Worm (Caenorhabditis elegans) whole organism, young adult: Measurements from ENCODE around the gene madd-2.

Source experiments
- B0035.1 ChIP-seq: sonication (generic microtip); optimal IDR thresholded peaks from 2 replicates; lab custom pipeline; 2016; ENCODE audit warnings: missing genetic modification characterization, mild to moderate bottlenecking, missing compliant biosample characterization, missing genotype, missing genetic modification reagents
- B0261.1 ChIP-seq: sonication (generic microtip); optimal IDR thresholded peaks from 2 replicates; lab custom pipeline; 2016; ENCODE audit warnings: mild to moderate bottlenecking, missing genetic modification characterization, moderate library complexity, missing compliant biosample characterization
- B0336.3 ChIP-seq: fragments of 200-800 bp; sonication (Bioruptor generic); IDR thresholded peaks from 2 replicates; pipeline ENCODE4 v1.3.6; 2022; ENCODE audit warnings: missing genetic modification characterization, missing compliant biosample characterization
- C06A6.2 ChIP-seq: fragments of 200-800 bp; sonication (Bioruptor generic); conservative IDR thresholded peaks from 2 replicates; pipeline ENCODE4 v1.3.6; 2022; ENCODE audit warnings: missing genetic modification characterization, missing compliant biosample characterization
- D2030.7 ChIP-seq: fragments of 200-800 bp; sonication (Bioruptor generic); IDR thresholded peaks from 2 replicates; pipeline ENCODE4 v1.3.6; 2022; ENCODE audit warnings: missing genetic modification reagents, missing genetic modification characterization, missing compliant biosample characterization
- F23B12.7 ChIP-seq: sonication (generic microtip); optimal IDR thresholded peaks from 2 replicates; lab custom pipeline; 2017; ENCODE audit warnings: missing genetic modification characterization, mild to moderate bottlenecking, missing compliant biosample characterization, antibody characterized with exemption, moderate library complexity; ENCODE audit not compliant: insufficient read depth
- F39B2.1 ChIP-seq: fragments of 200-800 bp; sonication (Bioruptor generic); IDR thresholded peaks from 2 replicates; pipeline ENCODE4 v1.3.6; 2022; ENCODE audit warnings: missing genetic modification reagents, missing genetic modification characterization, missing compliant biosample characterization
- F49E8.2 ChIP-seq: sonication (generic microtip); optimal IDR thresholded peaks from 3 replicates; lab custom pipeline; 2017; ENCODE audit warnings: missing genetic modification characterization, mild to moderate bottlenecking, missing compliant biosample characterization, antibody characterized with exemption, moderate library complexity; ENCODE audit not compliant: insufficient read depth
- F52B5.7 ChIP-seq: sonication (generic microtip); optimal IDR thresholded peaks from 2 replicates; lab custom pipeline; 2016; ENCODE audit warnings: mild to moderate bottlenecking, missing genetic modification characterization, missing compliant biosample characterization
- Y53G8AR.9 ChIP-seq: fragments of 200-800 bp; sonication (Bioruptor generic); conservative IDR thresholded peaks from 2 replicates; pipeline ENCODE4 v1.3.6; 2022; ENCODE audit warnings: missing genetic modification reagents, missing genetic modification characterization, missing compliant biosample characterization
- Y79H2A.3 ChIP-seq: fragments of 200-800 bp; sonication (Bioruptor generic); conservative IDR thresholded peaks from 2 replicates; pipeline ENCODE4 v1.3.6; 2022; ENCODE audit warnings: missing genetic modification reagents, missing genetic modification characterization, missing compliant biosample characterization
- akir-1 ChIP-seq: fragments of 200-800 bp; sonication (Bioruptor generic); optimal IDR thresholded peaks from 2 replicates; lab custom pipeline; 2018; ENCODE audit warnings: mild to moderate bottlenecking, missing genetic modification characterization, moderate library complexity, missing compliant biosample characterization
- ama-1 ChIP-seq, 3 experiments: fragments of 150-350 bp in 1 of 3; sonication (generic microtip) in 2 of 3; optimal IDR thresholded peaks; 2 replicates each; lab custom pipeline; 2014 to 2018; ENCODE audit warnings: missing biosample characterization in 2 of 3, missing genetic modification characterization in 2 of 3, missing genetic modification reagents in 2 of 3
- aptf-3 ChIP-seq: fragments of 200-800 bp; sonication (Bioruptor generic); IDR thresholded peaks from 2 replicates; pipeline ENCODE4 v1.3.6; 2022; ENCODE audit warnings: missing genetic modification characterization, missing compliant biosample characterization
- attf-5 ChIP-seq: fragments of 200-800 bp; sonication (Bioruptor generic); optimal IDR thresholded peaks from 2 replicates; lab custom pipeline; 2018; ENCODE audit warnings: mild to moderate bottlenecking, missing genetic modification characterization, missing compliant biosample characterization
- cebp-2 ChIP-seq: fragments of 200-800 bp; sonication (Bioruptor generic); IDR thresholded peaks from 2 replicates; pipeline ENCODE4 v1.3.6; 2022; ENCODE audit warnings: missing genetic modification characterization, missing compliant biosample characterization
- ceh-91 ChIP-seq: fragments of 200-800 bp; sonication (Bioruptor generic); IDR thresholded peaks from 2 replicates; pipeline ENCODE4 v1.3.6; 2022; ENCODE audit warnings: missing genetic modification reagents, missing genetic modification characterization, missing compliant biosample characterization
- dox-1 ChIP-seq: fragments of 200-800 bp; sonication (Bioruptor generic); IDR thresholded peaks from 2 replicates; pipeline ENCODE4 v1.3.6; 2022; ENCODE audit warnings: missing genetic modification reagents, missing genetic modification characterization, missing compliant biosample characterization
- dpff-1 ChIP-seq: sonication (generic microtip); optimal IDR thresholded peaks from 2 replicates; lab custom pipeline; 2017; ENCODE audit warnings: mild to moderate bottlenecking, missing genetic modification characterization, missing compliant biosample characterization
- fkh-3 ChIP-seq: sonication (generic microtip); optimal IDR thresholded peaks from 2 replicates; lab custom pipeline; 2016; ENCODE audit warnings: mild to moderate bottlenecking, missing genetic modification characterization, missing compliant biosample characterization
- gei-17 ChIP-seq: fragments of 200-800 bp; sonication (Bioruptor generic); optimal IDR thresholded peaks from 2 replicates; lab custom pipeline; 2018; ENCODE audit warnings: mild to moderate bottlenecking, missing genetic modification characterization, missing compliant biosample characterization
- hmg-1.2 ChIP-seq: fragments of 200-800 bp; sonication (Bioruptor generic); IDR thresholded peaks from 2 replicates; pipeline ENCODE4 v1.3.6; 2022; ENCODE audit warnings: missing genetic modification reagents, missing genetic modification characterization, missing compliant biosample characterization
- hrde-1 ChIP-seq: sonication (generic microtip); optimal IDR thresholded peaks from 2 replicates; lab custom pipeline; 2016; ENCODE audit warnings: missing genetic modification characterization, mild to moderate bottlenecking, missing compliant biosample characterization, moderate library complexity, missing genotype, missing genetic modification reagents, borderline replicate concordance
- hsf-1 ChIP-seq: fragments of 200-800 bp; sonication (Bioruptor generic); IDR thresholded peaks from 2 replicates; pipeline ENCODE4 v1.3.6; 2022; ENCODE audit warnings: missing genetic modification reagents, missing genetic modification characterization, missing compliant biosample characterization
- lag-1 ChIP-seq: fragments of 200-800 bp; sonication (Bioruptor generic); IDR thresholded peaks from 2 replicates; pipeline ENCODE4 v1.3.6; 2022; ENCODE audit warnings: missing genetic modification reagents, missing genetic modification characterization, missing compliant biosample characterization
- lin-54 ChIP-seq: fragments of 200-800 bp; sonication (Bioruptor generic); optimal IDR thresholded peaks from 2 replicates; lab custom pipeline; 2018; ENCODE audit warnings: mild to moderate bottlenecking, missing genetic modification characterization, missing compliant biosample characterization
- lir-1 ChIP-seq: fragments of 200-800 bp; sonication (Bioruptor generic); conservative IDR thresholded peaks from 2 replicates; pipeline ENCODE4 v1.3.6; 2022; ENCODE audit warnings: missing genetic modification reagents, missing genetic modification characterization, missing compliant biosample characterization
- madf-3 ChIP-seq: fragments of 200-800 bp; sonication (Bioruptor generic); IDR thresholded peaks from 2 replicates; pipeline ENCODE4 v1.3.6; 2022; ENCODE audit warnings: missing genetic modification reagents, missing genetic modification characterization, missing compliant biosample characterization
- mcd-1 ChIP-seq: fragments of 200-800 bp; sonication (Bioruptor generic); IDR thresholded peaks from 2 replicates; pipeline ENCODE4 v1.3.6; 2022; ENCODE audit warnings: missing genetic modification reagents, missing genetic modification characterization, missing compliant biosample characterization
- mes-4 ChIP-seq: sonication (generic microtip); optimal IDR thresholded peaks from 2 replicates; lab custom pipeline; 2016; ENCODE audit warnings: missing genotype, missing genetic modification characterization, missing compliant biosample characterization
- nfya-2 ChIP-seq: fragments of 200-800 bp; sonication (Bioruptor generic); IDR thresholded peaks from 2 replicates; pipeline ENCODE4 v1.3.6; 2022; ENCODE audit warnings: missing genetic modification reagents, missing genetic modification characterization, missing compliant biosample characterization
- nfyb-1 ChIP-seq: fragments of 200-800 bp; sonication (Bioruptor generic); IDR thresholded peaks from 2 replicates; pipeline ENCODE4 v1.3.6; 2022; ENCODE audit warnings: missing genetic modification reagents, missing genetic modification characterization, missing compliant biosample characterization
- nhr-90 ChIP-seq: sonication (generic microtip); optimal IDR thresholded peaks from 2 replicates; lab custom pipeline; 2016; ENCODE audit warnings: missing genotype, mild to moderate bottlenecking, missing genetic modification characterization, missing compliant biosample characterization
- pbrm-1 ChIP-seq: fragments of 200-800 bp; sonication (Bioruptor generic); IDR thresholded peaks from 2 replicates; pipeline ENCODE4 v1.3.6; 2022; ENCODE audit warnings: missing genetic modification reagents, missing genetic modification characterization, missing compliant biosample characterization
- repo-1 ChIP-seq: sonication (generic microtip); optimal IDR thresholded peaks from 2 replicates; lab custom pipeline; 2017; ENCODE audit warnings: mild to moderate bottlenecking, missing genetic modification characterization, missing compliant biosample characterization
- snpc-4 ChIP-seq, 5 experiments: fragments of 150-350 bp in 1 of 5; sonication (generic microtip) in 4 of 5; optimal IDR thresholded peaks; 2 replicates each; lab custom pipeline; 2014 to 2018; ENCODE audit warnings: missing genetic modification characterization in 5 of 5, missing biosample characterization in 3 of 5, antibody characterized with exemption in 2 of 5, mild to moderate bottlenecking in 2 of 5, missing compliant biosample characterization in 2 of 5, missing genotype in 2 of 5, moderate library complexity in 2 of 5, missing genetic modification reagents in 1 of 5
- zfh-2 ChIP-seq: fragments of 200-800 bp; sonication (Bioruptor generic); conservative IDR thresholded peaks from 2 replicates; pipeline ENCODE4 v1.3.6; 2022; ENCODE audit warnings: missing genetic modification reagents, missing genetic modification characterization, missing compliant biosample characterization
- ztf-22 ChIP-seq: fragments of 200-800 bp; sonication (Bioruptor generic); optimal IDR thresholded peaks from 2 replicates; lab custom pipeline; 2018; ENCODE audit warnings: mild to moderate bottlenecking, missing genetic modification characterization, moderate library complexity, missing compliant biosample characterization
- ztf-26 ChIP-seq: sonication (generic microtip); optimal IDR thresholded peaks from 2 replicates; lab custom pipeline; 2017; ENCODE audit warnings: missing genetic modification characterization, missing compliant biosample characterization
- ztf-28 ChIP-seq: fragments of 200-800 bp; sonication (Bioruptor generic); IDR thresholded peaks from 2 replicates; pipeline ENCODE4 v1.3.6; 2022; ENCODE audit warnings: missing genetic modification reagents, missing genetic modification characterization, missing compliant biosample characterization
- ztf-3 ChIP-seq: fragments of 200-800 bp; sonication (Bioruptor generic); optimal IDR thresholded peaks from 2 replicates; lab custom pipeline; 2018; ENCODE audit warnings: mild to moderate bottlenecking, missing genetic modification characterization, missing compliant biosample characterization

madd-2 gene

ce11 chrV:1263939-1264823, 28.9 kb upstream of the madd-2 start, which contains the start of the genes rab-1 and C39F7.5 (continued):
- peak; percentile 15 for TF ChIP-seq snpc-4 (GFP tag; optimal IDR thresholded peaks at IDR 0.05; lab: Kevin White, UChicago)
- peak in 3 of 4 experiments; percentile 11 to 66 (median 13) for TF ChIP-seq snpc-4 (tag; optimal IDR thresholded peaks at IDR 0.05; lab: Kevin White, UChicago)
- TF ChIP-seq D2030.7: peak; percentile 40; the same call in 1 of the 2 replicates
- TF ChIP-seq B0261.1 (tag; lab: Kevin White, UChicago): no peak
- TF ChIP-seq lin-54 (GFP tag; lab: Kevin White, UChicago): peak; percentile 40
- peak; percentile 88 for TF ChIP-seq attf-5 (GFP tag; lab: Kevin White, UChicago)

- TF ChIP-seq repo-1 (tag; lab: Kevin White, UChicago): peak; percentile 61
- TF ChIP-seq dox-1 (GFP tag; lab: Robert Waterston, UW): no peak
- TF ChIP-seq B0336.3 (GFP tag; lab: Robert Waterston, UW): 0 out of 2 replicates have a peak, but pooled peaks have one; percentile 9
- no peak for TF ChIP-seq F49E8.2
- no peak for TF ChIP-seq nfya-2
- TF ChIP-seq hmg-1.2 (GFP tag; lab: Robert Waterston, UW): no peak
- TF ChIP-seq fkh-3 (tag; lab: Kevin White, UChicago): no peak
- no peak for TF ChIP-seq C06A6.2 (GFP tag; lab: Robert Waterston, UW)
- TF ChIP-seq dpff-1 (tag; lab: Kevin White, UChicago): peak; percentile 18
- 0 out of 2 replicates have a peak, but pooled peaks have one; percentile 7 for TF ChIP-seq cebp-2 (GFP tag; lab: Robert Waterston, UW)
- no peak for TF ChIP-seq attf-5 (GFP tag; lab: Kevin White, UChicago)
- TF ChIP-seq pbrm-1 (GFP tag; lab: Robert Waterston, UW): no peak
- TF ChIP-seq lag-1: no peak
- TF ChIP-seq F23B12.7 (tag; lab: Kevin White, UChicago): no peak
- TF ChIP-seq hrde-1 (tag; lab: Kevin White, UChicago): no peak
- TF ChIP-seq Y53G8AR.9 (GFP tag; lab: Robert Waterston, UW): no peak
- no peak for TF ChIP-seq gei-17 (GFP tag; lab: Kevin White, UChicago)
- TF ChIP-seq akir-1 (GFP tag; lab: Kevin White, UChicago): no peak
- no peak for TF ChIP-seq ceh-91 (GFP tag; lab: Robert Waterston, UW)
- TF ChIP-seq F52B5.7: no peak
- no peak for TF ChIP-seq ztf-22 (GFP tag; lab: Kevin White, UChicago)
- no peak for TF ChIP-seq madf-3 (GFP tag; lab: Robert Waterston, UW)
- 0 out of 2 replicates have a peak, but pooled peaks have one; percentile 42 for TF ChIP-seq aptf-3 (GFP tag; lab: Robert Waterston, UW)
- TF ChIP-seq ztf-3 (GFP tag; lab: Kevin White, UChicago): no peak
- TF ChIP-seq ztf-26 (tag; lab: Kevin White, UChicago): no peak
- TF ChIP-seq B0261.1 (tag; lab: Kevin White, UChicago): no peak
- TF ChIP-seq mes-4 (tag; lab: Kevin White, UChicago): no peak
- 0 out of 2 replicates have a peak, but pooled peaks have one; percentile 52 for TF ChIP-seq hsf-1 (GFP tag; lab: Robert Waterston, UW)
- TF ChIP-seq, all 124 proteins: peak for 6
These were observed 27.9 kb upstream of the madd-2 start for ce11 chrV:1263078-1263732.

- TF ChIP-seq mcd-1 (GFP tag; lab: Robert Waterston, UW) (peak; percentile 46), nfyb-1 (GFP tag; lab: Robert Waterston, UW) (0 out of 2 replicates have a peak, but pooled peaks have one; percentile 28), hsf-1 (GFP tag; lab: Robert Waterston, UW) (peak; percentile 46; the same call in 1 of the 2 replicates), B0035.1 (tag; lab: Kevin White, UChicago) (peak; percentile 9), ama-1 (optimal IDR thresholded peaks at IDR 0.05; lab: Kevin White, UChicago) (peak; percentile 53), ama-1 (GFP tag; optimal IDR thresholded peaks at IDR 0.05; lab: Kevin White, UChicago) (no peak), madf-3 (GFP tag; lab: Robert Waterston, UW) (0 out of 2 replicates have a peak, but pooled peaks have one; percentile 12), ztf-28 (0 out of 2 replicates have a peak, but pooled peaks have one; percentile 6), Y79H2A.3 (GFP tag; lab: Robert Waterston, UW) (peak; percentile 40; the same call in 1 of the 2 replicates), nhr-90 (tag; lab: Kevin White, UChicago) (peak; percentile 29), F39B2.1 (GFP tag; lab: Robert Waterston, UW) (no peak), lir-1 (GFP tag; lab: Robert Waterston, UW) (no peak), zfh-2 (GFP tag; lab: Robert Waterston, UW) (peak; percentile 66; the same call in 1 of the 2 replicates), cebp-2 (GFP tag; lab: Robert Waterston, UW) (no peak)
These were observed 26.8 kb upstream of the madd-2 start for ce11 chrV:1262036-1262435.
